2 fruit fly cellular contexts compared by ENCODE assay signal in the genomic region with DNA sequence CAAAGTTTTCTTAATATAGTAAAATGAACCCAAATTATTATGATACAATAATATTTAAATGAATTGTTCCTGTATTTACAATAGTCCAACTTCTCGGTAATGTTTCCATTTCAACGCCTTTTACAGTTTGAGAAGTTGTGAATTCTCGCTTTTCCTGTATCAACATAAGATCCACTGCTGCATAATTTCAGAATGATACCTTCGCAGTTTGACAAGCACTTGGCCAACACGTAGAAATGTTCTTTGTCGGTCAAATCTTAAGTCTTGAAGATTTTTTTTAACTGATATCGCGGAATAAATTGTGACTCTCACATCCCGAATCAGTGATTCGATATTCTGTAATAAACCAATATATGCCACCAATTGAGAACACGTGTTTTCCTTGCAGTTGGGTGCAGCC.
TF ChIP-seq lines count a peak whose summit lies in the region.

No protein-coding gene starts in this region.

- no peak for TF ChIP-seq CTCF in whole organism, embryonic (GFP tag; optimal IDR thresholded peaks at IDR 0.05; lab: Kevin White, UChicago)

TF ChIP-seq in whole organism, adult, 20 proteins besides CTCF, POLR2A, EP300 and RAD21:
- TF ChIP-seq cic (GFP tag; optimal IDR thresholded peaks at IDR 0.05; lab: Kevin White, UChicago) (no peak), bab1 (GFP tag; optimal IDR thresholded peaks at IDR 0.05; lab: Kevin White, UChicago) (no peak), kay (GFP tag; lab: Kevin White, UChicago; ENCODE audit: borderline replicate concordance) (peak; percentile 50), CG5204 (GFP tag; optimal IDR thresholded peaks at IDR 0.05; lab: Kevin White, UChicago) (no peak)

TF ChIP-seq in whole organism, embryonic, 481 proteins besides CTCF, POLR2A, EP300 and RAD21:
- TF ChIP-seq ab (GFP tag; optimal IDR thresholded peaks at IDR 0.05; lab: Kevin White, UChicago) = no peak
- peak; percentile 60 for TF ChIP-seq CG6654 (GFP tag; optimal IDR thresholded peaks at IDR 0.05; lab: Kevin White, UChicago)
- peak; percentile 88 for TF ChIP-seq CG1529 (GFP tag; optimal IDR thresholded peaks at IDR 0.05; lab: Kevin White, UChicago)
- TF ChIP-seq CG2712 (tag; optimal IDR thresholded peaks at IDR 0.05; lab: Kevin White, UChicago) = no peak
- TF ChIP-seq CG2678 (tag; optimal IDR thresholded peaks at IDR 0.05; lab: Kevin White, UChicago) = no peak
